Worm (Caenorhabditis elegans) whole organism, L3 larva: ENCODE results near the gene clec-204.

ENCODE experiments used
- aly-2 ChIP-seq: fragments of 150-350 bp; optimal IDR thresholded peaks from 2 replicates; lab custom pipeline; 2014; ENCODE audit warnings: missing biosample characterization, missing genetic modification characterization
- ama-1 ChIP-seq: fragments of 150-350 bp; optimal IDR thresholded peaks from 2 replicates; lab custom pipeline; 2018
- ceh-82 ChIP-seq: fragments of 150-350 bp; optimal IDR thresholded peaks from 2 replicates; lab custom pipeline; 2014; ENCODE audit warnings: missing biosample characterization, missing genetic modification characterization
- fos-1 ChIP-seq: fragments of 150-350 bp; optimal IDR thresholded peaks from 2 replicates; lab custom pipeline; 2014; ENCODE audit warnings: missing biosample characterization, missing genetic modification characterization
- jun-1 ChIP-seq: fragments of 150-350 bp; optimal IDR thresholded peaks from 2 replicates; lab custom pipeline; 2014; ENCODE audit warnings: missing biosample characterization, missing genetic modification reagents, missing genetic modification characterization
- lin-39 ChIP-seq: fragments of 150-350 bp; optimal IDR thresholded peaks from 2 replicates; lab custom pipeline; 2018; ENCODE audit warnings: missing biosample characterization, missing genetic modification reagents, missing genetic modification characterization
- nhr-11 ChIP-seq: fragments of 150-350 bp; optimal IDR thresholded peaks from 2 replicates; lab custom pipeline; 2014; ENCODE audit warnings: missing biosample characterization, missing genetic modification characterization
- nhr-23 ChIP-seq: fragments of 150-350 bp; optimal IDR thresholded peaks from 2 replicates; lab custom pipeline; 2014; ENCODE audit warnings: missing biosample characterization, missing genetic modification reagents, missing genetic modification characterization
- nhr-237 ChIP-seq: fragments of 150-350 bp; optimal IDR thresholded peaks from 2 replicates; lab custom pipeline; 2014; ENCODE audit warnings: missing biosample characterization, missing genetic modification characterization
- nhr-77 ChIP-seq: fragments of 150-350 bp; optimal IDR thresholded peaks from 2 replicates; lab custom pipeline; 2014; ENCODE audit warnings: missing biosample characterization, missing genetic modification characterization
- pha-4 ChIP-seq: fragments of 150-350 bp; optimal IDR thresholded peaks from 2 replicates; lab custom pipeline; 2014; ENCODE audit warnings: missing biosample characterization, missing genetic modification reagents, missing genetic modification characterization
- sea-2 ChIP-seq: fragments of 150-350 bp; sonication (generic microtip); optimal IDR thresholded peaks from 4 replicates; lab custom pipeline; 2014; ENCODE audit warnings: missing biosample characterization, missing genetic modification reagents, missing genetic modification characterization

DNA sequence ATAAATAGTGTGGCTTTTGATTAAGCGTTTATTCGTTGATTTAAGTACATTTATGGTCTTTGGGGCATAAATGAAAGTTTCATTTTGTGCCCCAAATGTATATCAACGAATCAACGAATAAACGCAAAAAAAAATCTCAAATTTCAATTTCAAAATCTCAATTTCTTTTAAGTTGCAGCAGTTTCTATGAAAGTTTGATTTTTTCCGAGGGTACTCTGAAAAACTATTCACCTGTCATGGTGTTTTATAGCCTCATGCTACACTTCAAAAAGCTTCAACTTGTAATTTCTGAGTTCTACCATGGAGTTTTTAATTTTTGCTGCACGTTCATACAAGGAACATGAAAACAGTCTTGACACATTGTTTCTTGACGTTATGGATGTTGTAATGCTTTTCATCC lies 4.5 kb upstream of the clec-204 start, which contains the start of gene ZK697.1:
- TF ChIP-seq nhr-237 (tag; lab: Kevin White, UChicago) (no peak), lin-39 (no peak), jun-1 (no peak), aly-2 (tag; lab: Kevin White, UChicago) (no peak), nhr-77 (tag; lab: Kevin White, UChicago) (no peak), nhr-23 (no peak), nhr-11 (tag; lab: Kevin White, UChicago) (no peak), sea-2 (GFP tag; lab: Kevin White, UChicago) (no peak), fos-1 (tag; lab: Kevin White, UChicago) (no peak), ceh-82 (no peak), pha-4 (tag; lab: Kevin White, UChicago) (no peak), ama-1 (lab: Kevin White, UChicago) (no peak)
